Fruit fly (Drosophila melanogaster): ENCODE data around the gene CG5149.

CG5149 gene

dm6 chr2L:7352775-7353187 lies 35.3 kb downstream of the CG5149 start:
- TF ChIP-seq Sox102F (GFP tag; optimal IDR thresholded peaks at IDR 0.05) = peak; percentile 66
- TF ChIP-seq crol (GFP tag; IDR thresholded peaks at IDR 0.05) = no peak
- peak; percentile 77 for TF ChIP-seq Awh (GFP tag; IDR thresholded peaks at IDR 0.05)
- peak; percentile 82 for TF ChIP-seq vvl (GFP tag; IDR thresholded peaks at IDR 0.05)
- TF ChIP-seq Optix (GFP tag; IDR thresholded peaks at IDR 0.05) = no peak
- TF ChIP-seq salm (tag; optimal IDR thresholded peaks at IDR 0.05) = peak; percentile 28
- TF ChIP-seq CG15269 (tag; optimal IDR thresholded peaks at IDR 0.05) = peak; percentile 50
- no peak for TF ChIP-seq Hr51 (GFP tag; optimal IDR thresholded peaks at IDR 0.05)
- TF ChIP-seq otp (GFP tag; IDR thresholded peaks at IDR 0.05) = no peak
- TF ChIP-seq CG11456 (GFP tag; IDR thresholded peaks at IDR 0.05) = no peak
- peak; percentile 62 for TF ChIP-seq grn (GFP tag; optimal IDR thresholded peaks at IDR 0.05)
- peak; percentile 82; the same call in 1 of the 4 replicates for TF ChIP-seq chinmo (GFP tag; IDR thresholded peaks at IDR 0.05; ENCODE audit: partially characterized antibody)
- no peak for TF ChIP-seq CG3995 (GFP tag; optimal IDR thresholded peaks at IDR 0.05)
- no peak for TF ChIP-seq tio (GFP tag; optimal IDR thresholded peaks at IDR 0.05)
- peak; percentile 85 for TF ChIP-seq CTCF (GFP tag; optimal IDR thresholded peaks at IDR 0.05)
- TF ChIP-seq onecut (GFP tag; IDR thresholded peaks at IDR 0.05) = no peak; the same call in 1 of the 2 replicates
- TF ChIP-seq CG14441 (GFP tag; IDR thresholded peaks at IDR 0.05) = no peak
- TF ChIP-seq sd (tag; optimal IDR thresholded peaks at IDR 0.05) = peak; percentile 41
- no peak for TF ChIP-seq Ada2b (GFP tag; IDR thresholded peaks at IDR 0.05)
- TF ChIP-seq Dip2 (GFP tag; IDR thresholded peaks at IDR 0.05) = peak; percentile 66
- no peak for TF ChIP-seq CG8359 (GFP tag; optimal IDR thresholded peaks at IDR 0.05; ENCODE audit: borderline replicate concordance)
- TF ChIP-seq abd-A (tag; optimal IDR thresholded peaks at IDR 0.05) = peak; percentile 97
- no peak for TF ChIP-seq CG2202 (tag; optimal IDR thresholded peaks at IDR 0.05)
- TF ChIP-seq CG10565 (GFP tag; optimal IDR thresholded peaks at IDR 0.05) = no peak
- no peak for TF ChIP-seq ham (GFP tag; IDR thresholded peaks at IDR 0.05)
- TF ChIP-seq lola (GFP tag; optimal IDR thresholded peaks at IDR 0.05) = no peak
- no peak for TF ChIP-seq lilli (GFP tag; optimal IDR thresholded peaks at IDR 0.05)
- no peak for TF ChIP-seq Doc2 (GFP tag; IDR thresholded peaks at IDR 0.05)
- TF ChIP-seq gfzf (GFP tag; optimal IDR thresholded peaks at IDR 0.05) = no peak
- TF ChIP-seq chm (GFP tag; IDR thresholded peaks at IDR 0.05) = no peak

- TF ChIP-seq en (GFP tag; optimal IDR thresholded peaks at IDR 0.05) (no peak), Stat92E (GFP tag; optimal IDR thresholded peaks at IDR 0.05) (no peak), cg (GFP tag; optimal IDR thresholded peaks at IDR 0.05) (peak; percentile 62)
Observed at dm6 chr2L:7340139-7340538, 47.9 kb downstream of the CG5149 start.

- TF ChIP-seq CG9609 (GFP tag; optimal IDR thresholded peaks at IDR 0.05) = peak; percentile 14
- TF ChIP-seq HmgZ (tag; optimal IDR thresholded peaks at IDR 0.05) = no peak
- no peak for TF ChIP-seq lilli (GFP tag; optimal IDR thresholded peaks at IDR 0.05)
- TF ChIP-seq sens (GFP tag) = peak; percentile 93
- TF ChIP-seq bbx (GFP tag; IDR thresholded peaks at IDR 0.05; ENCODE audit: partially characterized antibody) = no peak
- TF ChIP-seq CG7928 (GFP tag; optimal IDR thresholded peaks at IDR 0.05) = no peak
- peak; percentile 61 for TF ChIP-seq CG33557 (GFP tag; optimal IDR thresholded peaks at IDR 0.05)
- no peak for TF ChIP-seq mam (GFP tag; optimal IDR thresholded peaks at IDR 0.05)
- TF ChIP-seq dpn (GFP tag; optimal IDR thresholded peaks at IDR 0.05) = peak in 1 of 2 experiments; percentile 11
- TF ChIP-seq pros (GFP tag; optimal IDR thresholded peaks at IDR 0.05) = no peak
- 0 out of 2 replicates have a peak, but pooled peaks have one; percentile 12 for TF ChIP-seq lmd (GFP tag; IDR thresholded peaks at IDR 0.05)
- TF ChIP-seq CG11560 (tag; IDR thresholded peaks at IDR 0.05) = no peak
- peak; percentile 70 for TF ChIP-seq fd102C (GFP tag; optimal IDR thresholded peaks at IDR 0.05)
- TF ChIP-seq CG2116 (GFP tag; optimal IDR thresholded peaks at IDR 0.05) = peak; percentile 8
- TF ChIP-seq en (GFP tag; optimal IDR thresholded peaks at IDR 0.05) = no peak
- TF ChIP-seq Lim3 (GFP tag; IDR thresholded peaks at IDR 0.05) = no peak
- TF ChIP-seq grn (GFP tag; optimal IDR thresholded peaks at IDR 0.05) = peak; percentile 28
- TF ChIP-seq HHEX (GFP tag; optimal IDR thresholded peaks at IDR 0.05) = no peak
- peak; percentile 19 for TF ChIP-seq CG12236 (GFP tag; optimal IDR thresholded peaks at IDR 0.05)
Observed at dm6 chr2L:7339392-7340014, 48.5 kb downstream of the CG5149 start.

Measured in whole organism, embryonic.